Worm (Caenorhabditis elegans) whole organism, L3 larva: ENCODE measurements around the gene C45B2.1.

Source experiments
- ceh-82 ChIP-seq: fragments of 150-350 bp; optimal IDR thresholded peaks from 2 replicates; lab custom pipeline; 2014; ENCODE audit warnings: missing biosample characterization, missing genetic modification characterization
- daf-12 ChIP-seq: fragments of 150-350 bp; optimal IDR thresholded peaks from 2 replicates; lab custom pipeline; 2014; ENCODE audit warnings: missing biosample characterization, missing genetic modification reagents, missing genetic modification characterization
- elt-1 ChIP-seq: fragments of 150-350 bp; optimal IDR thresholded peaks from 2 replicates; lab custom pipeline; 2014; ENCODE audit warnings: missing biosample characterization, missing genetic modification characterization
- hmg-11 ChIP-seq: sonication (generic microtip); optimal IDR thresholded peaks from 2 replicates; lab custom pipeline; 2016; ENCODE audit warnings: missing genetic modification characterization, missing compliant biosample characterization
- lin-15B ChIP-seq: fragments of 150-350 bp; optimal IDR thresholded peaks from 2 replicates; lab custom pipeline; 2014; ENCODE audit warnings: missing biosample characterization, missing genetic modification characterization
- lsy-12 ChIP-seq: sonication (generic microtip); optimal IDR thresholded peaks from 2 replicates; lab custom pipeline; 2016; ENCODE audit warnings: mild to moderate bottlenecking, missing genetic modification characterization, missing compliant biosample characterization
- nfya-1 ChIP-seq: sonication (generic microtip); optimal IDR thresholded peaks from 2 replicates; lab custom pipeline; 2017; ENCODE audit warnings: missing genetic modification characterization, mild to moderate bottlenecking, missing compliant biosample characterization, antibody characterized with exemption, moderate library complexity; ENCODE audit not compliant: insufficient read depth
- nhr-43 ChIP-seq: sonication (generic microtip); optimal IDR thresholded peaks from 2 replicates; lab custom pipeline; 2016; ENCODE audit warnings: mild to moderate bottlenecking, missing genetic modification characterization, missing compliant biosample characterization; ENCODE audit not compliant: poor library complexity, severe bottlenecking
- nhr-77 ChIP-seq: fragments of 150-350 bp; optimal IDR thresholded peaks from 2 replicates; lab custom pipeline; 2014; ENCODE audit warnings: missing biosample characterization, missing genetic modification characterization
- pqm-1 ChIP-seq: fragments of 150-350 bp; optimal IDR thresholded peaks from 2 replicates; lab custom pipeline; 2017; ENCODE audit warnings: missing biosample characterization, missing genetic modification characterization, inconsistent platforms
- zag-1 ChIP-seq: fragments of 150-350 bp; optimal IDR thresholded peaks from 2 replicates; lab custom pipeline; 2014; ENCODE audit warnings: missing biosample characterization, missing genetic modification characterization

C45B2.1 gene

ce11 chrX:6134423-6134822 is 48.5 kb downstream of the C45B2.1 start (continued):
- no peak for TF ChIP-seq zag-1 (tag; lab: Kevin White, UChicago)
- TF ChIP-seq daf-12 (tag; lab: Kevin White, UChicago), result no peak
- no peak for TF ChIP-seq lin-15B (tag; lab: Kevin White, UChicago)
- no peak for TF ChIP-seq ceh-82 (tag; lab: Kevin White, UChicago)
- TF ChIP-seq lsy-12 (tag; lab: Kevin White, UChicago), result no peak
- TF ChIP-seq elt-1 (tag; lab: Kevin White, UChicago), result no peak
- TF ChIP-seq nhr-77, result no peak
- peak; percentile 55 for TF ChIP-seq hmg-11 (tag; lab: Kevin White, UChicago)
- no peak for TF ChIP-seq pqm-1 (tag; lab: Kevin White, UChicago)
- peak; percentile 47 for TF ChIP-seq nfya-1 (tag; lab: Kevin White, UChicago)
- TF ChIP-seq nhr-43 (tag; lab: Kevin White, UChicago), result no peak
